Fruit fly (Drosophila melanogaster): ENCODE data around the gene Surf6.

Gene Surf6

DNA sequence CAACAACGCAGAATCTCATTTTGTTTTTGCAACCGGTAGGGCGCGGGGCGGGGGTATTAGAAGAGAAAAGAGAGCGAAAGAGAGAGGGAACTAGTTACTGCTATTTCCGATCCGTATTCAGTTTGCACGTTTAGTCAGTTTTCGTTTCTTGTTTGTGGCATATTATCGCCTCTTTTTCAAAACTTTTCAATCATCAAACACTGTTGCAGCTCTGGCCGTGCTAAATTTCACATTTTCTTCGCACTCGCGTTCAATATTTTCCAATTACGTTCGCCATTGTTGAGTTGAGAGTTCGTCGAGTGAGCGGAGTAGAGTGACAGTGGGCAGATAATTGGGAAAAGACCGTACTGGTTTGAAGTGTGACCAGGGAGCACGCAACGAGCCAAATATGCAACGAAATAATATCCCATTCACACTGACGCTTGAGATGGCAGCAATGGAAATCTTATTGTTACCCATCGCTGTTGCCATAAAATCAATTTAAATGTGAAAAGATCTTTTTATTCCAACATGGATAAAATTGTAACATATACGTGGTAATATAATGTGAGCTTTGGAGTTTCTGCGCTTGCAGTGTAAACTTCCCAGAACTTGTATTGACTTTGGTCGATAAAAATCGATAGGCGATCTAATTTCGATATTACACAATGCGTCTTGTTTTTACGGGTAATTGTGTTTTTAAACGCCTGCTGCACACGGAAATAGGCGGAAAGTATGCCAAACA, 43.5 kb downstream of the Surf6 start, which contains the start of the genes Ire1 and Mrm2 (continued):
- TF ChIP-seq CG6854 (GFP tag; optimal IDR thresholded peaks at IDR 0.05) (no peak), croc (GFP tag; conservative IDR thresholded peaks at IDR 0.05) (peak; percentile 72), Dip3 (GFP tag; optimal IDR thresholded peaks at IDR 0.05) (peak; percentile 88), CG11247 (GFP tag; IDR thresholded peaks at IDR 0.05) (peak; percentile 77), CG15011 (GFP tag; optimal IDR thresholded peaks at IDR 0.05) (peak; percentile 26), CG8388 (GFP tag; optimal IDR thresholded peaks at IDR 0.05) (peak; percentile 69), h (optimal IDR thresholded peaks at IDR 0.05) (no peak), insv (GFP tag; optimal IDR thresholded peaks at IDR 0.05) (peak in 1 of 2 experiments; percentile 68), fu2 (GFP tag; optimal IDR thresholded peaks at IDR 0.05) (peak; percentile 87), onecut (GFP tag; IDR thresholded peaks at IDR 0.05) (peak; percentile 70), corto (GFP tag; optimal IDR thresholded peaks at IDR 0.05) (no peak), dm (GFP tag; optimal IDR thresholded peaks at IDR 0.05) (peak; percentile 90), esg (GFP tag; conservative IDR thresholded peaks at IDR 0.05) (peak; percentile 75), CG14667 (GFP tag; IDR thresholded peaks at IDR 0.05) (peak; percentile 68), psq (GFP tag; optimal IDR thresholded peaks at IDR 0.05) (peak; percentile 53), Antp (GFP tag; optimal IDR thresholded peaks at IDR 0.05) (peak; percentile 90), CG2199 (GFP tag; IDR thresholded peaks at IDR 0.05) (no peak), H15 (GFP tag; IDR thresholded peaks at IDR 0.05) (peak; percentile 21; the same call in 1 of the 3 replicates), Sox102F (GFP tag; optimal IDR thresholded peaks at IDR 0.05) (peak; percentile 78), Hmx (GFP tag; optimal IDR thresholded peaks at IDR 0.05) (peak; percentile 3), CG8478 (optimal IDR thresholded peaks at IDR 0.05) (no peak), stc (GFP tag; IDR thresholded peaks at IDR 0.05) (no peak), tx (GFP tag; optimal IDR thresholded peaks at IDR 0.05) (peak; percentile 91), Dek (tag; optimal IDR thresholded peaks at IDR 0.05) (peak; percentile 80), tna (GFP tag; IDR thresholded peaks at IDR 0.05; ENCODE audit: partially characterized antibody) (no peak; the same call in 1 of the 2 replicates), Dll (GFP tag; IDR thresholded peaks at IDR 0.05; ENCODE audit: partially characterized antibody) (peak; percentile 80; the same call in 3 of the 4 replicates), ems (GFP tag; optimal IDR thresholded peaks at IDR 0.05) (peak; percentile 72), Dfd (GFP tag; optimal IDR thresholded peaks at IDR 0.05) (peak in 1 of 2 experiments; percentile 87), kni (GFP tag; optimal IDR thresholded peaks at IDR 0.05) (peak; percentile 67), kah (GFP tag; optimal IDR thresholded peaks at IDR 0.05) (peak; percentile 38), grn (GFP tag; optimal IDR thresholded peaks at IDR 0.05) (peak; percentile 53), CG18011 (GFP tag; optimal IDR thresholded peaks at IDR 0.05) (peak; percentile 44), ci (GFP tag; IDR thresholded peaks at IDR 0.05) (no peak), ham (GFP tag; IDR thresholded peaks at IDR 0.05) (no peak), HHEX (GFP tag; optimal IDR thresholded peaks at IDR 0.05) (peak; percentile 53), CG8290 (GFP tag; optimal IDR thresholded peaks at IDR 0.05) (peak; percentile 96), CG8290 (tag; optimal IDR thresholded peaks at IDR 0.05) (peak; percentile 88 to 93), HLH4C (GFP tag; IDR thresholded peaks at IDR 0.05; ENCODE audit: partially characterized antibody) (peak; percentile 74), Spps (tag; optimal IDR thresholded peaks at IDR 0.05) (peak; percentile 21), Dp (GFP tag; optimal IDR thresholded peaks at IDR 0.05) (peak; percentile 39), CG4854 (GFP tag; optimal IDR thresholded peaks at IDR 0.05) (peak; percentile 70), Mrtf (GFP tag; IDR thresholded peaks at IDR 0.05) (peak; percentile 80), CG2129 (GFP tag; IDR thresholded peaks at IDR 0.05; ENCODE audit: partially characterized antibody) (peak; percentile 24; the same call in 1 of the 2 replicates), NC2α (GFP tag; optimal IDR thresholded peaks at IDR 0.05) (peak; percentile 64), Vsx1 (GFP tag; optimal IDR thresholded peaks at IDR 0.05) (no peak), Rfx (GFP tag; IDR thresholded peaks at IDR 0.05) (peak; percentile 90), CG17912 (GFP tag; optimal IDR thresholded peaks at IDR 0.05) (peak; percentile 24), CG16813 (GFP tag; IDR thresholded peaks at IDR 0.05; ENCODE audit: partially characterized antibody) (peak; percentile 72), Nf-YA (GFP tag; IDR thresholded peaks at IDR 0.05) (peak; percentile 51; the same call in 1 of the 2 replicates), Sox100B (GFP tag; optimal IDR thresholded peaks at IDR 0.05) (peak; percentile 15)
